Worm (Caenorhabditis elegans) whole organism, midembryonic: ENCODE data around the gene Y69A2AR.22.

Experiments
- T22C8.4 ChIP-seq: fragments of 200-800 bp; sonication (Bioruptor generic); IDR thresholded peaks from 2 replicates; pipeline ENCODE4 v1.3.6; 2022; ENCODE audit warnings: missing genetic modification characterization, missing compliant biosample characterization
- cog-1 ChIP-seq: sonication (generic microtip); optimal IDR thresholded peaks from 2 replicates; lab custom pipeline; 2016; ENCODE audit warnings: missing genetic modification characterization, missing compliant biosample characterization
- flt-1 ChIP-seq: fragments of 200-800 bp; sonication (Bioruptor generic); IDR thresholded peaks from 2 replicates; pipeline ENCODE4 v1.3.6; 2022; ENCODE audit warnings: missing genetic modification characterization, missing compliant biosample characterization
- ztf-23 ChIP-seq: fragments of 200-800 bp; sonication (Bioruptor generic); IDR thresholded peaks from 2 replicates; pipeline ENCODE4 v1.3.6; 2022; ENCODE audit warnings: missing genetic modification reagents, missing genetic modification characterization, missing compliant biosample characterization

DNA sequence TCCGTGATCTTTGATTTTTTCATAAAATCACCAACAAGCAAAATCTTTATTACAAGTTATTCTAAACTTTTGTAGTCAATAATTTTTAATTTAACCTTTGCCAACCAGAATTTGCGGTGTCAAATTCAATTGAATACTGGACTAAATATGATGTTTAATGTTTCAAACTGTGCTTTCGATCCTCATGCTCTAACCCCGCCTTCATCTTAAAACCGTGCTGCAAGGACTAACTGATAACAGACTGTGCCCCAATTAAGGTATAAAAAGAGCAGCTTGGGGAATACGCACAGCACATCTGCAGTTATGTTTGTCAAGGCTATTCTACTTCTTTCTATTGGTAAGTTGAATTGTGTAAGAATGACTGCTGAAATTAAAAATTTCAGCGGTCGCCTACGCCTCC, 40.3 kb downstream of the Y69A2AR.22 start, which contains the start of gene ilys-2:
- TF ChIP-seq ztf-23 (GFP tag; lab: Robert Waterston, UW) (no peak), T22C8.4 (no peak), flt-1 (GFP tag; lab: Robert Waterston, UW) (no peak), cog-1 (tag; lab: Kevin White, UChicago) (no peak)
